Worm (Caenorhabditis elegans): ENCODE results near the gene daf-19.

daf-19 gene

ce11 chrII:10146488-10146887, 22.7 kb downstream of the daf-19 start, which contains the start of gene pax-3:
Gene pax-3, plus strand, starts transcription at chrII:10146570.
- TF ChIP-seq pqm-1 (tag; optimal IDR thresholded peaks at IDR 0.05) (no peak), unc-39 (tag; optimal IDR thresholded peaks at IDR 0.05) (no peak), snpc-4 (tag; optimal IDR thresholded peaks at IDR 0.05) (no peak), ZK546.5 (tag; optimal IDR thresholded peaks at IDR 0.05) (no peak), lsy-12 (tag; optimal IDR thresholded peaks at IDR 0.05) (no peak), nhr-23 (tag; optimal IDR thresholded peaks at IDR 0.05) (no peak), R02D3.7 (tag; optimal IDR thresholded peaks at IDR 0.05) (no peak), lin-39 (tag; optimal IDR thresholded peaks at IDR 0.05) (no peak), nhr-237 (tag; optimal IDR thresholded peaks at IDR 0.05) (no peak), elt-1 (tag; optimal IDR thresholded peaks at IDR 0.05) (no peak), nhr-77 (tag; optimal IDR thresholded peaks at IDR 0.05) (no peak), nhr-12 (tag; optimal IDR thresholded peaks at IDR 0.05) (no peak), eor-1 (tag; optimal IDR thresholded peaks at IDR 0.05) (no peak), egl-27 (tag; optimal IDR thresholded peaks at IDR 0.05) (no peak), zag-1 (tag; optimal IDR thresholded peaks at IDR 0.05) (no peak)

ce11 chrII:10144092-10144491, 25.1 kb downstream of the daf-19 start, which contains the start of gene F27E5.3:
Gene F27E5.3, minus strand, starts transcription at chrII:10144192.
- no peak for TF ChIP-seq jun-1 (tag; optimal IDR thresholded peaks at IDR 0.05)
- no peak for TF ChIP-seq mml-1 (tag; optimal IDR thresholded peaks at IDR 0.05)
- no peak for TF ChIP-seq pqm-1 (tag; optimal IDR thresholded peaks at IDR 0.05)
- no peak for TF ChIP-seq elt-3 (tag; optimal IDR thresholded peaks at IDR 0.05)
- TF ChIP-seq nfya-1 (tag; optimal IDR thresholded peaks at IDR 0.05; ENCODE audit: insufficient read depth), result no peak
- TF ChIP-seq ceh-82 (tag; optimal IDR thresholded peaks at IDR 0.05), result no peak
- no peak for TF ChIP-seq nhr-67 (tag; optimal IDR thresholded peaks at IDR 0.05)
- TF ChIP-seq R02D3.7 (tag; optimal IDR thresholded peaks at IDR 0.05), result no peak
- no peak for TF ChIP-seq zag-1 (tag; optimal IDR thresholded peaks at IDR 0.05)
- no peak for TF ChIP-seq tbx-2 (tag; optimal IDR thresholded peaks at IDR 0.05)
- no peak for TF ChIP-seq pha-4 (tag; optimal IDR thresholded peaks at IDR 0.05)
- no peak for TF ChIP-seq fkh-2 (tag; optimal IDR thresholded peaks at IDR 0.05)
- TF ChIP-seq egl-5 (tag; optimal IDR thresholded peaks at IDR 0.05), result no peak

- TF ChIP-seq pha-4 (tag; optimal IDR thresholded peaks at IDR 0.05) (peak; percentile 24), aly-2 (tag; optimal IDR thresholded peaks at IDR 0.05) (no peak), eor-1 (tag; optimal IDR thresholded peaks at IDR 0.05) (no peak), tbx-2 (tag; optimal IDR thresholded peaks at IDR 0.05) (no peak), nhr-77 (tag; optimal IDR thresholded peaks at IDR 0.05) (no peak), ztf-4 (tag; optimal IDR thresholded peaks at IDR 0.05) (no peak), pqm-1 (tag; optimal IDR thresholded peaks at IDR 0.05) (peak; percentile 72), elt-2 (tag; optimal IDR thresholded peaks at IDR 0.05) (peak; percentile 81), jun-1 (tag; optimal IDR thresholded peaks at IDR 0.05) (peak; percentile 61), elt-1 (tag; optimal IDR thresholded peaks at IDR 0.05) (no peak)
These were observed 29.9 kb downstream of the daf-19 start, which contains the start of gene asah-2 for ce11 chrII:10139177-10139640. Gene asah-2, plus strand, starts transcription at chrII:10139590.

DNA sequence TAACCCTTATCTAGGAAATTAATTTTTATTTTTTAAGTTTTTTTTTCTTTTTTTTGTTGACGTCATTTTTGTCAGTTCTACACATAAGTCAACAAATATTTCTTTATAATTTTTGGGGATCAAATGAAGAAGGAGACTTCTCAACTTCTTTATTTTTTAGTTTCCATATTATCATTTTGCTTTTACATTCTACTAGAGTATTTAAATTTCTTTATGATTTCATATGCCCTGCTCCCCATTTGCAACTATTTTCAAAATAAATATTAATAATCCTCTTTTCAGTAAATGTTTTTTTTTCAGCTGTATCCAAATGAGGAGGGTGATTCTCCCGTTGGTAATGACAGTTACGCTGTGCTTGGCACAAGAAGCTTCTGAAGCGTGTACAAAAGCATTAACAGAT, 31.8 kb downstream of the daf-19 start, which contains the start of gene phg-1:
TSS of gene phg-1 (plus strand) at position 301 of the 400 bp plus-strand sequence.
- no peak for TF ChIP-seq eor-1 (tag; optimal IDR thresholded peaks at IDR 0.05)
- TF ChIP-seq ZK546.5 (tag; optimal IDR thresholded peaks at IDR 0.05), result no peak
- no peak for TF ChIP-seq ztf-4 (tag; optimal IDR thresholded peaks at IDR 0.05)
- no peak for TF ChIP-seq ceh-28 (tag; optimal IDR thresholded peaks at IDR 0.05)
- no peak for TF ChIP-seq mdl-1 (tag; optimal IDR thresholded peaks at IDR 0.05)
- no peak for TF ChIP-seq nhr-43 (tag; optimal IDR thresholded peaks at IDR 0.05; ENCODE audit: poor library complexity, severe bottlenecking)
- no peak for TF ChIP-seq skn-1 (tag; optimal IDR thresholded peaks at IDR 0.05)
- TF ChIP-seq nhr-12 (tag; optimal IDR thresholded peaks at IDR 0.05), result no peak
- TF ChIP-seq nhr-77 (tag; optimal IDR thresholded peaks at IDR 0.05), result no peak
- TF ChIP-seq lin-15B (tag; optimal IDR thresholded peaks at IDR 0.05), result no peak
- no peak for TF ChIP-seq daf-12 (tag; optimal IDR thresholded peaks at IDR 0.05)
- no peak for TF ChIP-seq snpc-4 (tag; optimal IDR thresholded peaks at IDR 0.05)
- TF ChIP-seq egl-5 (tag; optimal IDR thresholded peaks at IDR 0.05), result no peak
- no peak for TF ChIP-seq ceh-82 (tag; optimal IDR thresholded peaks at IDR 0.05)
- no peak for TF ChIP-seq R02D3.7 (tag; optimal IDR thresholded peaks at IDR 0.05)
- no peak for TF ChIP-seq lin-39 (tag; optimal IDR thresholded peaks at IDR 0.05)
- no peak for TF ChIP-seq ama-1 (optimal IDR thresholded peaks at IDR 0.05)
